Fruit fly (Drosophila melanogaster): ENCODE measurements around the gene Ski6.

Ski6 gene

DNA sequence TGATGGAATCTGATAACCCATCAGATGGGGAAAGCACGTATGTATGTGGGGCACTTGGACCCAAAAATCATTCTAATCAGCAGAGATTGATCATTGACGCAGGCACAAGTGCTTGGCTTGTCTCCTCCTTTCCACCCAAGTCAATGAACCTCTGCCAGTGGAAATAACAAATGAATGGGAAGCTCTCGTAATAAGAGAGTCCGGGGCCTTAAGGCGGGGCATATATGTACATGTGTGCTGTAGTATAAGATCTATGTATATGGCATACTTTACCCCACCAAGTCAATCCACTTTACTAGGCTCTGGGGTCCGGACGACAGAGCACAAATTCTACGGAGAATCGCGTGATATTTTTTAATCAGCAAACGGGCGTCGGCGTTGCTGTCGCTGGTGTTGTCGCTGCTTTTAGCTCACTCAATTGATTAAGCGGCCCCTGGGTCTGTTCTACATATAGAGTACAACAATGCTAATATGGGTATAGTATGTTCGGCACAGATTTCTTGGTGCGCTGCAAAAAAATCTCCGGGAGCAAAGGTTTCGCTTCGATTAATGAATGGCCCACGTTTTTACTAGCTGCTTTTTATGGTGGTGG, 16.1 kb downstream of the Ski6 start (continued):
- TF ChIP-seq CG15073 (GFP tag; optimal IDR thresholded peaks at IDR 0.05) (no peak), CG6854 (GFP tag; optimal IDR thresholded peaks at IDR 0.05) (no peak), ase (GFP tag; IDR thresholded peaks at IDR 0.05) (no peak), CG15011 (GFP tag; optimal IDR thresholded peaks at IDR 0.05) (no peak), CG10147 (GFP tag; optimal IDR thresholded peaks at IDR 0.05) (no peak), CG3163 (GFP tag; optimal IDR thresholded peaks at IDR 0.05) (no peak), H2.0 (GFP tag; IDR thresholded peaks at IDR 0.05) (no peak), CG6689 (GFP tag; IDR thresholded peaks at IDR 0.05) (no peak), CG7745 (tag; optimal IDR thresholded peaks at IDR 0.05) (no peak), CG9609 (GFP tag; optimal IDR thresholded peaks at IDR 0.05) (no peak), pfk (GFP tag; optimal IDR thresholded peaks at IDR 0.05) (peak; percentile 55), sr (GFP tag; IDR thresholded peaks at IDR 0.05) (no peak), crol (GFP tag; IDR thresholded peaks at IDR 0.05) (peak; percentile 34; the same call in 1 of the 2 replicates), PHDP (tag; optimal IDR thresholded peaks at IDR 0.05) (no peak), emc (GFP tag; optimal IDR thresholded peaks at IDR 0.05) (no peak), CG9932 (GFP tag; IDR thresholded peaks at IDR 0.05) (no peak), ssp (GFP tag; IDR thresholded peaks at IDR 0.05) (no peak), CG6272 (GFP tag; IDR thresholded peaks at IDR 0.05) (no peak), vfl (GFP tag; optimal IDR thresholded peaks at IDR 0.05) (no peak), luna (GFP tag; optimal IDR thresholded peaks at IDR 0.05) (no peak), CG15479 (GFP tag; optimal IDR thresholded peaks at IDR 0.05) (no peak), CG13424 (tag; optimal IDR thresholded peaks at IDR 0.05) (no peak), ara (GFP tag; IDR thresholded peaks at IDR 0.05) (no peak), Ravus (GFP tag; IDR thresholded peaks at IDR 0.05) (no peak), CG8359 (GFP tag; optimal IDR thresholded peaks at IDR 0.05; ENCODE audit: borderline replicate concordance) (no peak), Mad (GFP tag; optimal IDR thresholded peaks at IDR 0.05) (no peak), so (GFP tag; IDR thresholded peaks at IDR 0.05) (no peak), Dref (GFP tag; IDR thresholded peaks at IDR 0.05) (no peak), CG13296 (GFP tag; optimal IDR thresholded peaks at IDR 0.05) (peak; percentile 37), Sox102F (GFP tag; optimal IDR thresholded peaks at IDR 0.05) (no peak), CG12769 (tag; optimal IDR thresholded peaks at IDR 0.05) (no peak), Tbp (GFP tag; optimal IDR thresholded peaks at IDR 0.05) (no peak), crc (GFP tag; optimal IDR thresholded peaks at IDR 0.05) (no peak), vvl (GFP tag; IDR thresholded peaks at IDR 0.05) (no peak), chinmo (GFP tag; IDR thresholded peaks at IDR 0.05; ENCODE audit: partially characterized antibody) (0 out of 4 replicates have a peak, but pooled peaks have one; percentile 71), Dll (GFP tag; IDR thresholded peaks at IDR 0.05; ENCODE audit: partially characterized antibody) (no peak), CG3065 (GFP tag; optimal IDR thresholded peaks at IDR 0.05) (no peak), CG31365 (tag; optimal IDR thresholded peaks at IDR 0.05) (no peak), stc (GFP tag; IDR thresholded peaks at IDR 0.05) (no peak), CG15696 (tag; optimal IDR thresholded peaks at IDR 0.05) (no peak), bsh (GFP tag; optimal IDR thresholded peaks at IDR 0.05) (no peak), Eip74EF (GFP tag; optimal IDR thresholded peaks at IDR 0.05) (no peak), B-H2 (GFP tag; optimal IDR thresholded peaks at IDR 0.05) (peak; percentile 35), Scr (GFP tag; IDR thresholded peaks at IDR 0.05; ENCODE audit: partially characterized antibody) (no peak), yki (optimal IDR thresholded peaks at IDR 0.05) (no peak), Ada2b (GFP tag; IDR thresholded peaks at IDR 0.05) (no peak), Rfx (GFP tag; IDR thresholded peaks at IDR 0.05) (0 out of 2 replicates have a peak, but pooled peaks have one; percentile 23), Optix (GFP tag; IDR thresholded peaks at IDR 0.05) (no peak), caup (GFP tag; optimal IDR thresholded peaks at IDR 0.05; ENCODE audit: severe bottlenecking) (no peak), NFAT (GFP tag; IDR thresholded peaks at IDR 0.05) (no peak), p53 (GFP tag; optimal IDR thresholded peaks at IDR 0.05) (no peak)

Data from whole organism, embryonic.